Worm (Caenorhabditis elegans) whole organism, L4 larva: ENCODE measurements around the gene F11D11.6.
"Not testable (repeated sequence)": the region's sequence is repeated elsewhere in the genome, so short reads cannot be mapped to it uniquely, and the experiment has no call there.

Source experiments
- F10B5.3 ChIP-seq: sonication (generic microtip); optimal IDR thresholded peaks from 2 replicates; lab custom pipeline; 2016; ENCODE audit warnings: mild to moderate bottlenecking, missing genetic modification characterization, missing compliant biosample characterization
- F37D6.2 ChIP-seq: sonication (generic microtip); optimal IDR thresholded peaks from 2 replicates; lab custom pipeline; 2016; ENCODE audit warnings: mild to moderate bottlenecking, missing genetic modification characterization, missing compliant biosample characterization
- F44E2.7 ChIP-seq: fragments of 200-800 bp; sonication (Bioruptor generic); IDR thresholded peaks from 2 replicates; pipeline ENCODE4 v2.1.2; 2022; ENCODE audit warnings: missing genetic modification characterization, missing compliant biosample characterization
- R02D3.7 ChIP-seq: fragments of 150-350 bp; sonication (generic microtip); optimal IDR thresholded peaks from 3 replicates; lab custom pipeline; 2014; ENCODE audit warnings: missing biosample characterization, missing genetic modification characterization
- Y48G9A.11 ChIP-seq: fragments of 200-800 bp; sonication (Bioruptor generic); IDR thresholded peaks from 2 replicates; pipeline ENCODE4 v1.3.6; 2022; ENCODE audit warnings: missing genetic modification reagents, missing genetic modification characterization, missing compliant biosample characterization
- aha-1 ChIP-seq: fragments of 150-350 bp; peaks from one replicate; lab custom pipeline; 2014; ENCODE audit warnings: missing biosample characterization, missing genetic modification characterization
- aly-2 ChIP-seq: sonication (generic microtip); optimal IDR thresholded peaks from 2 replicates; lab custom pipeline; 2018; ENCODE audit warnings: missing biosample characterization, missing genetic modification characterization
- ceh-28 ChIP-seq: fragments of 150-350 bp; optimal IDR thresholded peaks from 2 replicates; lab custom pipeline; 2014; ENCODE audit warnings: missing biosample characterization, missing genetic modification reagents, missing genetic modification characterization
- ceh-44 ChIP-seq: fragments of 200-800 bp; sonication (Bioruptor generic); IDR thresholded peaks from 2 replicates; pipeline ENCODE4 v1.3.6; 2022; ENCODE audit warnings: missing genetic modification reagents, missing genetic modification characterization, missing compliant biosample characterization
- ceh-82 ChIP-seq: sonication (generic microtip); optimal IDR thresholded peaks from 2 replicates; lab custom pipeline; 2017; ENCODE audit warnings: missing biosample characterization, missing genetic modification characterization
- daf-12 ChIP-seq: fragments of 150-350 bp; optimal IDR thresholded peaks from 2 replicates; lab custom pipeline; 2014; ENCODE audit warnings: missing biosample characterization, missing genetic modification reagents, missing genetic modification characterization
- daf-16 ChIP-seq, 3 experiments: sonication (generic microtip); optimal IDR thresholded peaks; 2 replicates each; lab custom pipeline; 2016 to 2017; ENCODE audit warnings: missing genetic modification characterization in 3 of 3, missing genetic modification reagents in 3 of 3, mild to moderate bottlenecking in 2 of 3, missing compliant biosample characterization in 2 of 3, missing biosample characterization in 1 of 3, moderate library complexity in 1 of 3
- daf-19 ChIP-seq: fragments of 200-800 bp; sonication (Bioruptor generic); conservative IDR thresholded peaks from 2 replicates; pipeline ENCODE4 v1.3.6; 2022; ENCODE audit warnings: missing genetic modification characterization, missing compliant biosample characterization
- dmd-9 ChIP-seq: fragments of 200-800 bp; sonication (Bioruptor generic); IDR thresholded peaks from 2 replicates; pipeline ENCODE4 v1.3.6; 2022; ENCODE audit warnings: missing genetic modification reagents, missing genetic modification characterization, missing compliant biosample characterization
- duxl-1 ChIP-seq: sonication (generic microtip); optimal IDR thresholded peaks from 2 replicates; lab custom pipeline; 2016; ENCODE audit warnings: mild to moderate bottlenecking, missing genetic modification characterization, moderate library complexity, missing compliant biosample characterization; ENCODE audit not compliant: poor library complexity
- dve-1 ChIP-seq: sonication (generic microtip); optimal IDR thresholded peaks from 2 replicates; lab custom pipeline; 2017; ENCODE audit warnings: antibody characterized with exemption, mild to moderate bottlenecking, missing genetic modification characterization, missing compliant biosample characterization; ENCODE audit not compliant: insufficient read depth
- fos-1 ChIP-seq: fragments of 150-350 bp; optimal IDR thresholded peaks from 2 replicates; lab custom pipeline; 2014; ENCODE audit warnings: missing biosample characterization, missing genetic modification characterization
- lin-1 ChIP-seq: fragments of 200-800 bp; sonication (Bioruptor generic); IDR thresholded peaks from 2 replicates; pipeline ENCODE4 v1.3.6; 2022; ENCODE audit warnings: missing genetic modification reagents, missing genetic modification characterization, missing compliant biosample characterization
- lin-15B ChIP-seq: fragments of 150-350 bp; sonication (generic microtip); optimal IDR thresholded peaks from 3 replicates; lab custom pipeline; 2014; ENCODE audit warnings: missing biosample characterization, missing genetic modification characterization
- madf-5 ChIP-seq, 2 experiments: fragments of 200-800 bp; sonication (Bioruptor generic); IDR thresholded peaks; 2 replicates each; pipeline ENCODE4 v1.3.6; 2022; ENCODE audit warnings: missing compliant biosample characterization in 2 of 2, missing genetic modification characterization in 2 of 2
- mep-1 ChIP-seq: fragments of 150-350 bp; sonication (generic microtip); optimal IDR thresholded peaks from 3 replicates; lab custom pipeline; 2014; ENCODE audit warnings: missing biosample characterization, missing genetic modification characterization
- nhr-28 ChIP-seq: fragments of 150-350 bp; optimal IDR thresholded peaks from 2 replicates; lab custom pipeline; 2014; ENCODE audit warnings: missing biosample characterization, missing genetic modification characterization
- nhr-48 ChIP-seq: sonication (generic microtip); optimal IDR thresholded peaks from 2 replicates; lab custom pipeline; 2016; ENCODE audit warnings: mild to moderate bottlenecking, missing genetic modification characterization, missing compliant biosample characterization
- pha-4 ChIP-seq, 2 experiments: fragments of 150-350 bp in 1 of 2; fragments of 200-800 bp in 1 of 2; sonication (Bioruptor generic) in 1 of 2; IDR thresholded peaks in 1 of 2; optimal IDR thresholded peaks in 1 of 2; 2 replicates each; pipeline versions ENCODE4 v1.3.6 to Lab custom; 2014 to 2022; ENCODE audit warnings: missing genetic modification characterization in 2 of 2, missing genetic modification reagents in 2 of 2, missing biosample characterization in 1 of 2, missing compliant biosample characterization in 1 of 2
- saeg-2 ChIP-seq: fragments of 200-800 bp; sonication (Bioruptor generic); IDR thresholded peaks from 2 replicates; pipeline ENCODE4 v1.3.6; 2022; ENCODE audit warnings: missing genetic modification reagents, missing genetic modification characterization, missing compliant biosample characterization
- set-16 ChIP-seq: fragments of 200-800 bp; sonication (Bioruptor generic); IDR thresholded peaks from 2 replicates; pipeline ENCODE4 v1.3.6; 2022; ENCODE audit warnings: missing genetic modification reagents, missing genetic modification characterization, missing compliant biosample characterization
- unc-62 ChIP-seq, 3 experiments: fragments of 150-350 bp in 1 of 3; sonication (generic microtip); optimal IDR thresholded peaks in 2 of 3; peaks in 1 of 3; 1 replicate in 1 of 3; 2 replicates in 2 of 3; lab custom pipeline; 2014 to 2017; ENCODE audit warnings: missing biosample characterization in 3 of 3, missing genetic modification characterization in 3 of 3, missing genetic modification reagents in 3 of 3, missing genotype in 1 of 3
- vab-7 ChIP-seq: fragments of 200-800 bp; sonication (Bioruptor generic); IDR thresholded peaks from 2 replicates; pipeline ENCODE4 v1.3.6; 2022; ENCODE audit warnings: missing genetic modification reagents, missing genetic modification characterization, missing compliant biosample characterization

The F11D11.6 gene

ce11 chrV:18771390-18771789 is 18.5 kb upstream of the F11D11.6 start, which contains the start of gene clec-256:
Gene clec-256 (plus strand): TSS chrV:18771690.
- no peak for TF ChIP-seq daf-12 (tag; lab: Kevin White, UChicago)
- TF ChIP-seq ceh-28 (tag; lab: Kevin White, UChicago): no peak
- TF ChIP-seq Y48G9A.11 (GFP tag; lab: Robert Waterston, UW): no peak
- no peak for TF ChIP-seq mep-1 (tag; lab: Kevin White, UChicago)
- no peak for TF ChIP-seq F10B5.3 (tag; lab: Kevin White, UChicago)

- TF ChIP-seq aha-1 (tag; lab: Kevin White, UChicago) (peak; percentile 3), nhr-48 (tag; lab: Kevin White, UChicago) (no peak)
- TF ChIP-seq, all 104 proteins: peak for 1
These were observed 17.7 kb upstream of the F11D11.6 start, which contains the start of gene clec-255 for ce11 chrV:18770623-18771022. Gene clec-255 (minus strand): TSS chrV:18770723.

- TF ChIP-seq mep-1 (tag; lab: Kevin White, UChicago) (no peak), unc-62 (GFP tag; optimal IDR thresholded peaks at IDR 0.05 in 1 of 2; lab: Kevin White, UChicago) (peak in 1 of 2 experiments; percentile 93), unc-62 (tag; optimal IDR thresholded peaks at IDR 0.05; lab: Kevin White, UChicago) (no peak)
These were observed 17.0 kb upstream of the F11D11.6 start for ce11 chrV:18769902-18770301.

ce11 chrV:18762044-18762443 is 9.1 kb upstream of the F11D11.6 start, which contains the start of gene F11D11.22:
Gene F11D11.22 (plus strand): TSS chrV:18762344.
- not testable (repeated sequence) for TF ChIP-seq madf-5 (GFP tag; IDR thresholded peaks at IDR 0.05; lab: Robert Waterston, UW); nhr-28 (tag; lab: Kevin White, UChicago); dmd-9

ce11 chrV:18761078-18761477 is 8.1 kb upstream of the F11D11.6 start, which contains the start of gene F11D11.4:
Gene F11D11.4 (plus strand): TSS chrV:18761378.
- TF ChIP-seq lin-1: no peak
- TF ChIP-seq lin-15B (tag; lab: Kevin White, UChicago): no peak
- no peak for TF ChIP-seq Y48G9A.11 (GFP tag; lab: Robert Waterston, UW)
- no peak for TF ChIP-seq pha-4 (GFP tag; IDR thresholded peaks at IDR 0.05; lab: Robert Waterston, UW)
- TF ChIP-seq pha-4 (tag; optimal IDR thresholded peaks at IDR 0.05; lab: Kevin White, UChicago): no peak
- no peak for TF ChIP-seq madf-5 (GFP tag; IDR thresholded peaks at IDR 0.05; lab: Robert Waterston, UW)
- no peak for TF ChIP-seq F44E2.7 (GFP tag; lab: Robert Waterston, UW)
- no peak for TF ChIP-seq F37D6.2 (tag; lab: Kevin White, UChicago)
- no peak for TF ChIP-seq ceh-82 (tag; lab: Kevin White, UChicago)
- TF ChIP-seq set-16: no peak
- TF ChIP-seq vab-7: no peak

- TF ChIP-seq dmd-9 (no peak), ceh-44 (GFP tag; lab: Robert Waterston, UW) (no peak), saeg-2 (GFP tag; lab: Robert Waterston, UW) (no peak), aly-2 (tag; lab: Kevin White, UChicago) (no peak), duxl-1 (tag; lab: Kevin White, UChicago) (no peak), daf-19 (GFP tag; lab: Robert Waterston, UW) (no peak), fos-1 (tag; lab: Kevin White, UChicago) (no peak), R02D3.7 (tag; lab: Kevin White, UChicago) (no peak), ceh-82 (tag; lab: Kevin White, UChicago) (no peak), daf-16 (GFP tag; optimal IDR thresholded peaks at IDR 0.05; lab: Kevin White, UChicago) (no peak), daf-16 (tag; optimal IDR thresholded peaks at IDR 0.05; lab: Kevin White, UChicago) (no peak), dve-1 (tag; lab: Kevin White, UChicago) (no peak)
These were observed 7.2 kb upstream of the F11D11.6 start, which contains the start of gene F11D11.3 for ce11 chrV:18760174-18760573. Gene F11D11.3 (minus strand): TSS chrV:18760274.
